Worm (Caenorhabditis elegans) whole organism, L2 larva: ENCODE results near the gene srx-38.

Experiments used
- ZK546.5 ChIP-seq: sonication (generic microtip); optimal IDR thresholded peaks from 2 replicates; lab custom pipeline; 2017; ENCODE audit warnings: missing biosample characterization, missing genetic modification characterization
- blmp-1 ChIP-seq: sonication (generic microtip); optimal IDR thresholded peaks from 2 replicates; lab custom pipeline; 2017; ENCODE audit warnings: missing genetic modification characterization, mild to moderate bottlenecking, missing compliant biosample characterization, antibody characterized with exemption, moderate library complexity; ENCODE audit not compliant: insufficient read depth
- fos-1 ChIP-seq: fragments of 150-350 bp; optimal IDR thresholded peaks from 2 replicates; lab custom pipeline; 2014; ENCODE audit warnings: missing biosample characterization, missing genetic modification characterization
- lin-13 ChIP-seq: fragments of 150-350 bp; optimal IDR thresholded peaks from 2 replicates; lab custom pipeline; 2014; ENCODE audit warnings: missing biosample characterization, missing genetic modification reagents, missing genetic modification characterization
- nhr-10 ChIP-seq: sonication (generic microtip); optimal IDR thresholded peaks from 2 replicates; lab custom pipeline; 2017; ENCODE audit warnings: missing biosample characterization, missing genetic modification characterization
- nhr-12 ChIP-seq: fragments of 150-350 bp; optimal IDR thresholded peaks from 2 replicates; lab custom pipeline; 2014; ENCODE audit warnings: missing biosample characterization, missing genetic modification characterization
- snpc-4 ChIP-seq: fragments of 150-350 bp; optimal IDR thresholded peaks from 2 replicates; lab custom pipeline; 2014; ENCODE audit warnings: missing biosample characterization, missing genetic modification characterization
- unc-62 ChIP-seq: fragments of 150-350 bp; optimal IDR thresholded peaks from 2 replicates; lab custom pipeline; 2014; ENCODE audit warnings: missing biosample characterization, missing genetic modification reagents, missing genetic modification characterization
- zag-1 ChIP-seq: fragments of 150-350 bp; optimal IDR thresholded peaks from 2 replicates; lab custom pipeline; 2014; ENCODE audit warnings: missing biosample characterization, missing genetic modification characterization

DNA sequence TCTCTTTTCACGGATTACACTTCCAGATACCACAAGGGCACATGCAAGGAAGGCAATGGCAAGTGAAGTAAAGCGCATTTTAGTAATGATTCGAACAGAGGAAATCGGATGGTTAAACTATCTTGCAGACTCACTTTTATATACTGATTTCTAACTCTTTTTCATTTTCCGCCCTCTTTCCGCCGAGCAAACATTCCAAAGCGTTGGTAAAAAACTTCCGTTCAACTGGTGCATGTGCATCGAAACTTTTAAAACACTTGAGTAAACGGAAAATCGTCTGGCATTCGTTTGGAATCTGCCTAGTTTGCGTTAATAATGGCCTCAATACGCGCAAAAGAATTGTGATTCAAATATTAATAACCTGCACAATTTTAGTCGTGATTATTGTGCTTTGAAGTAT, 9.3 kb upstream of the srx-38 start, which contains the start of gene abu-7:
- TF ChIP-seq fos-1 (tag; lab: Kevin White, UChicago) (no peak), ZK546.5 (no peak), lin-13 (GFP tag; lab: Kevin White, UChicago) (no peak), nhr-12 (tag; lab: Kevin White, UChicago) (no peak), unc-62 (GFP tag; lab: Kevin White, UChicago) (no peak), snpc-4 (no peak), zag-1 (no peak), blmp-1 (no peak), nhr-10 (tag; lab: Kevin White, UChicago) (no peak)
